Fruit fly (Drosophila melanogaster): ENCODE results near the gene CG33969.

CG33969 gene

DNA sequence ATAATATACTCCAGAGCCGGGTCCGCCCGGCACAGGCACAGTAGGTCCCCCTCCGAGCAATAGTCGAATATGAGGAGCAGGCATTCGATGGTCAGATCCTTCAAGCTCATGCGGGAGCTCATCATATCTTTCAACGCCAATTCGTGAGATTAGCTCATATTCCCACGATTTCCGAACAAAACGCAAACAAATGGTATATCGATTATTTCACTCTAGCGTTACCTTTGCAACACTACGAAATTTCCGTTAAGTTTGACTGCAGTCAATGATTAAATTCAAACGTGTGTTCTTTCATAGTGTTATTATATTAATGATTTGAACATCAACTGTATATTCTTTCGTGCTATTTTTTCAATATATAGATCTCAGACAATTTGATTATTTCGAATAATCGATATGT lies at the start of gene CG33969:
TSS of gene CG33969 (minus strand) at position 197 of the 400 bp plus-strand sequence.
- TF ChIP-seq CG11617 (GFP tag; optimal IDR thresholded peaks at IDR 0.05) (no peak), CG7045 (GFP tag; optimal IDR thresholded peaks at IDR 0.05) (no peak), Clk (GFP tag; optimal IDR thresholded peaks at IDR 0.05) (no peak), pad (GFP tag; optimal IDR thresholded peaks at IDR 0.05) (peak; percentile 29), CG5204 (GFP tag; optimal IDR thresholded peaks at IDR 0.05) (no peak), Crg-1 (GFP tag; optimal IDR thresholded peaks at IDR 0.05) (peak; percentile 18), CG1620 (GFP tag; optimal IDR thresholded peaks at IDR 0.05) (peak; percentile 5), tj (GFP tag; optimal IDR thresholded peaks at IDR 0.05) (peak; percentile 2), CG7101 (tag; optimal IDR thresholded peaks at IDR 0.05) (peak; percentile 22), bab1 (GFP tag; optimal IDR thresholded peaks at IDR 0.05) (peak; percentile 36), Mnt (GFP tag; optimal IDR thresholded peaks at IDR 0.05) (no peak), kay (GFP tag; ENCODE audit: borderline replicate concordance) (peak; percentile 49)

DNA sequence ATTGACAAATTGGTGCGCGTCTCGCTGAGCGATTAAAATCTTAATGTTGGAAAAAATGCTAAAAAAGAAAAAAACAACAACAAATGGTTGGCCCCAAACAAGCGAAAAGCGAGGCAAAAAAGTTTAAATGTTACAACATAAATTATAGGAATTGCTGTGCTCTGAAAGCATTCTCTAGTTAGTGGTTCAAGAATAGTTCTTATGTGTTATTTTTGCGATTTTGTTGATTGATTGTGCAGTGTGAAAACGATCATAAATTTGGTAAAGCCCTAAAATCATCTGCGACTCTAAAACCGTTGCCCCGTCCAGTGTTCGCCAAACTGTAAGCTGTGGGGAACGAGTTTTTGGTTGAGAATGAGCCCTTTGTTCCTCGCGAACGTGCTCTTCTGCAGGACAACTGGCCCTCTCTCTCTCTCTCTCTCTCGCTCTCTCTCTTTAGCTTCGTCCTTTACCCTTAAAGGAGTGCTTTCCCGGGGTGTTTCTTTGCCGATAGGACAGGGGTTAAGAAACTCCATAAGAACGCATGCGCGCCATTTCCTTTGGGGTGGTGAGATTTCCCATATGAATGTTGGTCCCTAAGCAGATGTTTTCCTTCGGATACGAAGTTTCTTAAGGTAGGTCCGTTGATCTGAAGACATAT lies 49.4 kb upstream of the CG33969 start:
- TF ChIP-seq CG33017 (tag; optimal IDR thresholded peaks at IDR 0.05): no peak
- TF ChIP-seq toe (GFP tag; optimal IDR thresholded peaks at IDR 0.05): no peak
- TF ChIP-seq Mnt (GFP tag; optimal IDR thresholded peaks at IDR 0.05): no peak
- no peak for TF ChIP-seq Clk (GFP tag; optimal IDR thresholded peaks at IDR 0.05)

DNA sequence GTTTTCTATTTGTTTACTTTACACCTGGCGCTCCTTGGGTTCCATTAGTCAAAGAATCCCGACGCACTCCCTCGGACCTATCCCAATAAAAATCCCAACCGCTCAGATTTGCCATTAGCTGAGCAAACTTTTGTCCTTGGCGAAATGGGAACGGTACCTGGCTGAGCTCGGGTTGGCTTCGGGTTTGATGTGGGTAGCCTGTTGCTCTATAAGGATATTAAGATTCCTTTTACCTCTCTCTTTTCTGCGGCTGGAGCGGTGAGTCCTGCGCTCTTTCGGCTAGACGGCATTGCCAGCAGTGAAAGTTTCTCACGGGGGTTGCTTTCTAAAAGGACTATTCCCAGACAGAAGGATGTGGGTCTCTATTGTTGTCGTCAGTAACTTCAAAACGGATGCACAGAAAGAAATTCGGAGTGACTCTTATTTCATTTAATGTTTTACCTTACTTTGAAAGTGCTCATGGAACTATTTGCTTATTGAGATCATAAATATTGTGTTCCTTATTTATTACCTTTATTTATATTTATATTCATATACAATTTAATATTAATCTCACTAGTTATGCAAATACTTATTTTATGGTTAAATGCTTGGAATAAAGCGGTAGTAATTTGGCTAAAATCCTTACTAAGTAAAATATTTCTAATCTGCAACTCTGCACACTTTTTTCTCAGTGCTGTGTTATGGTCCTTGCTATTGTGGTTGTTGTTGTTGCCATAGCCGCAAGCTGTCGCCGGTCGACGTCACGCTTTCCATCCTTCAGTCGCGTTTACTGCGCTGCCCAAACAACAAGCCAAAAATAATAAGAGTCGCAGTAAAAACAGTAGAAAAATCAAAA lies 48.5 kb upstream of the CG33969 start, which contains the start of gene CG5910:
TSS of gene CG5910 (plus strand) at position 788 of the 838 bp plus-strand sequence.
- no peak for TF ChIP-seq Hr96 (GFP tag; optimal IDR thresholded peaks at IDR 0.05)
- no peak for TF ChIP-seq Crg-1 (GFP tag; optimal IDR thresholded peaks at IDR 0.05)
- no peak for TF ChIP-seq CG1620 (GFP tag; optimal IDR thresholded peaks at IDR 0.05)
- peak; percentile 18 for TF ChIP-seq CG14711 (tag; optimal IDR thresholded peaks at IDR 0.05)
- no peak for TF ChIP-seq Mnt (GFP tag; optimal IDR thresholded peaks at IDR 0.05)
- TF ChIP-seq CG7045 (GFP tag; optimal IDR thresholded peaks at IDR 0.05): peak; percentile 7

DNA sequence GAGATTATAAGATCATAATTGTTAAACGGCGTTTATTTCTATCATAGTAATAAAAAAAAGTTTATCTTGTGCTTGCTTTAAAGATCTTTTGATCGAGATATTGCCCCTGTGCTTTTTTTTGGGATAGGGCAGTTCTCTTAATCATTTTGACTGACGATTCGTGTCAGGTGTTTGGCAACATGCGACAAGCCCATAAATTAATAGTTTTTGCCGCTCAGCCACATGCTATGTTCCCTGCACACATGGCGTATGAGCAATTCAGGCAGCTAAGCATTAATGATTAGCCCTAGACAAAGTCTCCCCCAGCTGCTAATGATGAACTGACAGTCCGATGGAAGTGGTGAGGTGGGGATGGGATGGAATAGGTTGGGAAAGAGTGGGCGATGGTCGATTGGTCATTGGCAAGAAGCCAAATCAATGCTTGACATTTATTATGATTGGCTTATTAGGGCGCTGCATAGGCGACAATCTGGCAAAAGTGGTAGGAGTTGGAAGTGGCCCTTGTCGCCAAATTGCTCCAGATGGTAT lies 47.6 kb upstream of the CG33969 start:
- TF ChIP-seq CG33017 (tag; optimal IDR thresholded peaks at IDR 0.05) (no peak), CG14711 (tag; optimal IDR thresholded peaks at IDR 0.05) (no peak), cic (GFP tag; optimal IDR thresholded peaks at IDR 0.05) (no peak), ovo (GFP tag; optimal IDR thresholded peaks at IDR 0.05) (no peak), Crg-1 (GFP tag; optimal IDR thresholded peaks at IDR 0.05) (no peak), bab1 (GFP tag; optimal IDR thresholded peaks at IDR 0.05) (no peak), CG7101 (tag; optimal IDR thresholded peaks at IDR 0.05) (no peak), CG1620 (GFP tag; optimal IDR thresholded peaks at IDR 0.05) (no peak)

DNA sequence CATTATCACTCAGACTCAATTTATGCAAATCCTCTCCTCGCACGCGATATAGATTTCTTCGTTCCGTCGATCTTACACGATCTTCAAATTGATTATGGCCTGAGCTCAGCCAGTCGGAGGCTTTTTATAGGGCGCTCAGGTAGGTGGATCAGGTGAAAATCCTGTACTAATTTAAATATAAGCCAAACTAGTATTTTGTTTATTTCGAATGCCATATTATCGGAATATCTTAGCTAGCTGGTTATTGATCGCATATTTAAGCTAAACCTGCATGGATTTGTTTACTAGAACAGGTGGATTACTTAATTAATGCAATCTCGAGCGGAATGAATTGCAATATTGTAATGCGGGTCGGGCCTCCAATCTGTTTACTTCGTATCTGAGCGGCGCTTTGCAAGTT lies 46.4 kb upstream of the CG33969 start, which contains the start of gene Hpd:
TSS of gene Hpd (minus strand) at position 101 of the 400 bp plus-strand sequence.
- TF ChIP-seq bab1 (GFP tag; optimal IDR thresholded peaks at IDR 0.05): no peak
- no peak for TF ChIP-seq cic (GFP tag; optimal IDR thresholded peaks at IDR 0.05)
- no peak for TF ChIP-seq cnc (optimal IDR thresholded peaks at IDR 0.05)
- no peak for TF ChIP-seq CG7101 (tag; optimal IDR thresholded peaks at IDR 0.05)
- TF ChIP-seq Hr96 (GFP tag; optimal IDR thresholded peaks at IDR 0.05): no peak
- TF ChIP-seq CG11617 (GFP tag; optimal IDR thresholded peaks at IDR 0.05): no peak
- TF ChIP-seq Crg-1 (GFP tag; optimal IDR thresholded peaks at IDR 0.05): no peak

DNA sequence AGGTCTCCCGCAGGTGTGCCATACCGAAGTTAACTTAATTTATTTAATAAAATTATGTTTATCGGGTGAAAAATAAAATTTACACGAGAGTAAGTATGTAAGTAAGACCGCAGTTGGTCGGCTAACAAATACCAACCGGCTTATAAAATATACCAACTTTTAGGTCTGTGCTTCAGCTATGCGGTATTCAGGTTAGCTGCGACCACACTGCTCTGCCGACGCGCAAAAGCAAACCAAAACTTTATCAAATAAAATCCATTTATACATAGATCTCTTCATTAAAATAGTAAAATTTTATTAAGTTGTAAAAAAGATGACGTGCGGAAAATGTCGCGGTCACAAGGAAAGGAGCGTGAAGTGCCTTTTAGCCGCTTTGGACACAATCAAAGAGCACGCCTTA lies 42.7 kb upstream of the CG33969 start, which contains the start of the genes mRpL15 and CtIP:
TSS of gene mRpL15 (minus strand) at position 141 of the 400 bp plus-strand sequence.
TSS of gene CtIP (plus strand) at position 182 of the 400 bp plus-strand sequence.
- peak; percentile 16 for TF ChIP-seq Mnt (GFP tag; optimal IDR thresholded peaks at IDR 0.05)
- TF ChIP-seq pad (GFP tag; optimal IDR thresholded peaks at IDR 0.05): no peak

DNA sequence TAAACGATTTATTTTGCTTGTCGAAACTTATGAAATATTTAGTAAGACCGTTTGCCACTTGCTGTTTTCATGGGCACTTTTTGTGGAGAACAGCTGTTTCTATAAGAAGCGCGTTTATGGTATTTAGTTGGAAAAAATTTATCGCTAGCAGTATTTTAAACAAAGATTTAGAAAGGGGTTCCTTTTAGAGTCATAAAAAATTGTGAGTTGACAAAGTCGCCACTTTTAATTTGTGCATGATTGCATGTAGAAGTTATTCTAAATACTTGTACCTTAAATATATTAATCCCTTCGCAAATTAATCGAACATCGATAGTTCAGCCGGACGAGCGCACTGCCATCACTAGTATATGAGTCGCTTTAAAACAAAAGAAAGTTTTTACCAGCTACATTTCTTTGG lies 38.9 kb upstream of the CG33969 start, which contains the start of the genes Las and Psn:
TSS of gene Las (minus strand) at position 65 of the 400 bp plus-strand sequence.
TSS of gene Psn (plus strand) at position 172 of the 400 bp plus-strand sequence.
- no peak for TF ChIP-seq kay (GFP tag; ENCODE audit: borderline replicate concordance)
- no peak for TF ChIP-seq ovo (GFP tag; optimal IDR thresholded peaks at IDR 0.05)
- TF ChIP-seq bab1 (GFP tag; optimal IDR thresholded peaks at IDR 0.05): peak; percentile 56
- TF ChIP-seq CG7045 (GFP tag; optimal IDR thresholded peaks at IDR 0.05): no peak
- TF ChIP-seq CG14711 (tag; optimal IDR thresholded peaks at IDR 0.05): peak; percentile 23
- TF ChIP-seq CG11617 (GFP tag; optimal IDR thresholded peaks at IDR 0.05): peak; percentile 40
- no peak for TF ChIP-seq toe (GFP tag; optimal IDR thresholded peaks at IDR 0.05)
- TF ChIP-seq CG33017 (tag; optimal IDR thresholded peaks at IDR 0.05): no peak
- no peak for TF ChIP-seq Clk (GFP tag; optimal IDR thresholded peaks at IDR 0.05)
- TF ChIP-seq CG5204 (GFP tag; optimal IDR thresholded peaks at IDR 0.05): no peak
- no peak for TF ChIP-seq cnc (optimal IDR thresholded peaks at IDR 0.05)
- peak; percentile 39 for TF ChIP-seq Mnt (GFP tag; optimal IDR thresholded peaks at IDR 0.05)
- TF ChIP-seq CG1620 (GFP tag; optimal IDR thresholded peaks at IDR 0.05): peak; percentile 12
- TF ChIP-seq tj (GFP tag; optimal IDR thresholded peaks at IDR 0.05): peak; percentile 13
